Worm (Caenorhabditis elegans) whole organism, L1 larva: ENCODE results near the gene Y37H2A.18.

Source experiments
- ceh-63 ChIP-seq: fragments of 200-800 bp; sonication (Bioruptor generic); optimal IDR thresholded peaks from 2 replicates; lab custom pipeline; 2018; ENCODE audit warnings: mild to moderate bottlenecking, missing genetic modification characterization, missing compliant biosample characterization
- ceh-8 ChIP-seq: fragments of 200-800 bp; sonication (Bioruptor generic); optimal IDR thresholded peaks from 2 replicates; lab custom pipeline; 2018; ENCODE audit warnings: mild to moderate bottlenecking, missing genetic modification characterization, moderate library complexity, missing compliant biosample characterization
- isw-1 ChIP-seq: fragments of 200-800 bp; sonication (Bioruptor generic); IDR thresholded peaks from 2 replicates; pipeline ENCODE4 v1.3.6; 2022; ENCODE audit warnings: missing genetic modification characterization, missing compliant biosample characterization
- jun-1 ChIP-seq: fragments of 150-350 bp; optimal IDR thresholded peaks from 2 replicates; lab custom pipeline; 2014; ENCODE audit warnings: missing biosample characterization, missing genetic modification reagents, missing genetic modification characterization
- nhr-12 ChIP-seq: sonication (generic microtip); optimal IDR thresholded peaks from 2 replicates; lab custom pipeline; 2017; ENCODE audit warnings: missing biosample characterization, missing genetic modification characterization
- nhr-77 ChIP-seq: fragments of 150-350 bp; optimal IDR thresholded peaks from 2 replicates; lab custom pipeline; 2014; ENCODE audit warnings: missing biosample characterization, missing genetic modification characterization
- rnt-1 ChIP-seq: sonication (generic microtip); optimal IDR thresholded peaks from 2 replicates; lab custom pipeline; 2016; ENCODE audit warnings: mild to moderate bottlenecking, missing genetic modification characterization, moderate library complexity, missing compliant biosample characterization

DNA sequence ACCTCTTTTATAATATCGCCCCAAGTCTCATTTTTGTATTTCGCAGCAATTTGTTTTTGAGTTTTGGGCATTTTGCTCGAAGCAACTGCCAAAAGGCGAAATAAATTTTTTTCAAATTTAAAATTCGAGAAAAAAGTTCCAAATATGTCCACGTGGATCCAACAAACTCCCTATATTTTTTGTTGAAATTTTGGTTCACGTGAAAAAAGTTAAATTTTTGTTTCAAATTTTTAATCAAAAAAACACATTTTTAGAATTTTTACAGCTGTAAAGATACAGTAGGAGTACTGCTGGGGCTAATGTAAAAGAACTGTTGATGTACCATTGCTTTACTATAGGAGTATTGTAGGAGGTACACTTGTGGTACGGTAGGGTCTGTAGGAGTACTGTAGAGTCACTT is 34.1 kb upstream of the Y37H2A.18 start, which contains the start of gene C14A6.6:
- no peak for TF ChIP-seq isw-1 (GFP tag; lab: Robert Waterston, UW)
- TF ChIP-seq rnt-1 (tag; lab: Kevin White, UChicago): no peak
- no peak for TF ChIP-seq nhr-12 (tag; lab: Kevin White, UChicago)
- TF ChIP-seq jun-1 (tag; lab: Kevin White, UChicago): no peak
- TF ChIP-seq ceh-63 (GFP tag; lab: Kevin White, UChicago): no peak
- no peak for TF ChIP-seq nhr-77 (tag; lab: Kevin White, UChicago)
- TF ChIP-seq ceh-8 (GFP tag; lab: Kevin White, UChicago): no peak
